Fruit fly (Drosophila melanogaster) whole organism, pupa: ENCODE results near the gene Rbf.

Experiments
- CG10348 ChIP-seq: fragments of 200-800 bp; sonication (Bioruptor generic); IDR thresholded peaks from 2 replicates; pipeline ENCODE4 v1.3.6; 2022; ENCODE audit warnings: missing biosample characterization, missing genetic modification characterization
- CG12605 ChIP-seq: fragments of 200-800 bp; sonication (Bioruptor generic); IDR thresholded peaks from 2 replicates; pipeline ENCODE4 v1.3.6; 2022; ENCODE audit warnings: missing biosample characterization, missing genetic modification characterization
- CG13204 ChIP-seq: fragments of 200-800 bp; sonication (Bioruptor generic); optimal IDR thresholded peaks from 2 replicates; lab custom pipeline; 2018; ENCODE audit warnings: missing biosample characterization, mild to moderate bottlenecking, missing genetic modification characterization, moderate library complexity
- CG14655 ChIP-seq: fragments of 200-800 bp; sonication (Bioruptor generic); optimal IDR thresholded peaks from 3 replicates; lab custom pipeline; 2017; ENCODE audit warnings: mild to moderate bottlenecking, missing biosample characterization, missing genetic modification reagents, missing genetic modification characterization
- CG15710 ChIP-seq: fragments of 200-800 bp; sonication (Bioruptor generic); optimal IDR thresholded peaks from 2 replicates; lab custom pipeline; 2018; ENCODE audit warnings: missing biosample characterization, mild to moderate bottlenecking, missing genetic modification characterization, moderate library complexity
- CG17806 ChIP-seq: fragments of 200-800 bp; sonication (Bioruptor generic); optimal IDR thresholded peaks from 2 replicates; lab custom pipeline; 2018; ENCODE audit warnings: missing biosample characterization, mild to moderate bottlenecking, missing genetic modification characterization, moderate library complexity
- CG32121 ChIP-seq: fragments of 200-800 bp; sonication (Bioruptor generic); IDR thresholded peaks from 2 replicates; pipeline ENCODE4 v1.3.6; 2022; ENCODE audit warnings: missing biosample characterization, missing genetic modification characterization
- CG34367 ChIP-seq: fragments of 200-800 bp; sonication (Bioruptor generic); optimal IDR thresholded peaks from 2 replicates; lab custom pipeline; 2018; ENCODE audit warnings: missing biosample characterization, mild to moderate bottlenecking, missing genetic modification characterization
- CG4496 ChIP-seq: fragments of 200-800 bp; sonication (Bioruptor generic); IDR thresholded peaks from 3 replicates; pipeline ENCODE4 v1.3.6; 2022; ENCODE audit warnings: missing biosample characterization, missing genetic modification characterization
- CG8159 ChIP-seq: fragments of 200-800 bp; sonication (Bioruptor generic); optimal IDR thresholded peaks from 3 replicates; lab custom pipeline; 2018; ENCODE audit warnings: missing biosample characterization, mild to moderate bottlenecking, missing genetic modification characterization, moderate library complexity
- CG8301 ChIP-seq: fragments of 200-800 bp; sonication (Bioruptor generic); optimal IDR thresholded peaks from 2 replicates; lab custom pipeline; 2018; ENCODE audit warnings: missing biosample characterization, mild to moderate bottlenecking, missing genetic modification characterization
- CG9948 ChIP-seq: fragments of 200-800 bp; sonication (Bioruptor generic); optimal IDR thresholded peaks from 2 replicates; lab custom pipeline; 2018; ENCODE audit warnings: missing biosample characterization, mild to moderate bottlenecking, missing genetic modification characterization, moderate library complexity
- D1 ChIP-seq: fragments of 200-800 bp; sonication (Bioruptor generic); optimal IDR thresholded peaks from 2 replicates; lab custom pipeline; 2018; ENCODE audit warnings: missing biosample characterization, mild to moderate bottlenecking, missing genetic modification characterization, moderate library complexity
- EcR ChIP-seq: fragments of 200-800 bp; sonication (Bioruptor generic); optimal IDR thresholded peaks from 3 replicates; lab custom pipeline; 2019; ENCODE audit warnings: missing biosample characterization, missing genetic modification characterization, mild to moderate bottlenecking, moderate library complexity, missing genetic modification reagents
- Ets98B ChIP-seq: fragments of 200-800 bp; sonication (Bioruptor generic); IDR thresholded peaks from 2 replicates; pipeline ENCODE4 v1.3.6; 2022; ENCODE audit warnings: missing biosample characterization, missing genetic modification characterization
- Pif1A ChIP-seq: fragments of 200-800 bp; sonication (Bioruptor generic); optimal IDR thresholded peaks from 3 replicates; lab custom pipeline; 2016; ENCODE audit warnings: missing biosample characterization, missing genetic modification characterization
- Pif1B ChIP-seq: fragments of 200-800 bp; sonication (Bioruptor generic); optimal IDR thresholded peaks from 3 replicates; lab custom pipeline; 2016; ENCODE audit warnings: missing biosample characterization, missing genetic modification characterization
- Snoo ChIP-seq: fragments of 200-800 bp; sonication (Bioruptor generic); optimal IDR thresholded peaks from 3 replicates; lab custom pipeline; 2017; ENCODE audit warnings: missing biosample characterization, mild to moderate bottlenecking, missing genetic modification characterization, inconsistent platforms
- fd96Ca ChIP-seq: fragments of 200-800 bp; sonication (Bioruptor generic); IDR thresholded peaks from 3 replicates; pipeline ENCODE4 v1.3.6; 2022; ENCODE audit warnings: missing biosample characterization, missing genetic modification characterization
- gl ChIP-seq: fragments of 200-800 bp; sonication (Bioruptor generic); optimal IDR thresholded peaks from 2 replicates; lab custom pipeline; 2018; ENCODE audit warnings: missing biosample characterization, mild to moderate bottlenecking, missing genetic modification characterization
- rn ChIP-seq: fragments of 200-800 bp; sonication (Bioruptor generic); IDR thresholded peaks from 2 replicates; pipeline ENCODE4 v1.3.6; 2022; ENCODE audit warnings: missing biosample characterization, missing genetic modification characterization

Gene Rbf

dm6 chrX:768480-769123, 32.7 kb downstream of the Rbf start:
- TF ChIP-seq CG4496 (no peak), gl (tag; lab: Kevin White, UChicago) (no peak), CG17806 (no peak), CG14655 (GFP tag; lab: Kevin White, UChicago) (no peak), CG8301 (tag; lab: Kevin White, UChicago) (no peak), Pif1A (GFP tag; lab: Kevin White, UChicago) (no peak), fd96Ca (no peak), CG8159 (tag; lab: Kevin White, UChicago) (no peak), CG12605 (GFP tag; lab: Robert Waterston, UW) (no peak), CG13204 (no peak), EcR (no peak), CG10348 (GFP tag; lab: Robert Waterston, UW) (no peak), Ets98B (GFP tag; lab: Robert Waterston, UW) (no peak), CG32121 (GFP tag; lab: Robert Waterston, UW) (no peak), CG9948 (tag; lab: Kevin White, UChicago) (no peak), D1 (tag; lab: Kevin White, UChicago) (no peak), rn (GFP tag; lab: Robert Waterston, UW) (no peak), CG15710 (tag; lab: Kevin White, UChicago) (no peak)

- peak; percentile 44 for TF ChIP-seq CG34367 (tag; lab: Kevin White, UChicago)
- no peak; the same call in 2 of the 3 replicates for TF ChIP-seq CG4496
- TF ChIP-seq fd96Ca, result no peak
- no peak for TF ChIP-seq CG10348 (GFP tag; lab: Robert Waterston, UW)
- TF ChIP-seq D1 (tag; lab: Kevin White, UChicago), result no peak
- peak; percentile 71 for TF ChIP-seq Pif1B (GFP tag; lab: Kevin White, UChicago)
- TF ChIP-seq Pif1A (GFP tag; lab: Kevin White, UChicago), result peak; percentile 60
- no peak for TF ChIP-seq CG32121 (GFP tag; lab: Robert Waterston, UW)
- no peak for TF ChIP-seq Ets98B (GFP tag; lab: Robert Waterston, UW)
- TF ChIP-seq EcR, result no peak
- peak; percentile 50 for TF ChIP-seq gl (tag; lab: Kevin White, UChicago)
- TF ChIP-seq rn (GFP tag; lab: Robert Waterston, UW), result no peak
- peak; percentile 25 for TF ChIP-seq CG14655 (GFP tag; lab: Kevin White, UChicago)
- TF ChIP-seq CG17806, result no peak
- TF ChIP-seq Snoo (tag; lab: Kevin White, UChicago), result peak; percentile 61
- 0 out of 2 replicates have a peak, but pooled peaks have one; percentile 7 for TF ChIP-seq CG12605 (GFP tag; lab: Robert Waterston, UW)
- TF ChIP-seq CG9948 (tag; lab: Kevin White, UChicago), result no peak
- TF ChIP-seq CG13204, result peak; percentile 67
- TF ChIP-seq CG15710 (tag; lab: Kevin White, UChicago), result peak; percentile 11
- TF ChIP-seq CG8159 (tag; lab: Kevin White, UChicago), result peak; percentile 47
- TF ChIP-seq CG8301 (tag; lab: Kevin White, UChicago), result no peak
Measured at dm6 chrX:767928-768327, 33.4 kb downstream of the Rbf start.

- TF ChIP-seq CG17806, result peak; percentile 6
- no peak for TF ChIP-seq CG32121 (GFP tag; lab: Robert Waterston, UW)
- 0 out of 3 replicates have a peak, but pooled peaks have one; percentile 13 for TF ChIP-seq fd96Ca
- no peak for TF ChIP-seq gl (tag; lab: Kevin White, UChicago)
- TF ChIP-seq CG9948 (tag; lab: Kevin White, UChicago), result peak; percentile 25
- no peak; the same call in 2 of the 3 replicates for TF ChIP-seq CG4496
- TF ChIP-seq CG34367 (tag; lab: Kevin White, UChicago), result no peak
- TF ChIP-seq rn (GFP tag; lab: Robert Waterston, UW), result no peak
- no peak for TF ChIP-seq Snoo (tag; lab: Kevin White, UChicago)
- peak; percentile 66 for TF ChIP-seq CG8159 (tag; lab: Kevin White, UChicago)
- TF ChIP-seq CG14655 (GFP tag; lab: Kevin White, UChicago), result peak; percentile 45
- peak; percentile 6 for TF ChIP-seq CG15710 (tag; lab: Kevin White, UChicago)
- no peak for TF ChIP-seq Pif1B (GFP tag; lab: Kevin White, UChicago)
Measured at dm6 chrX:766094-766493, 35.2 kb downstream of the Rbf start.

dm6 chrX:765039-765508, 36.2 kb downstream of the Rbf start, which contains the start of gene RpL22:
Gene RpL22 (minus strand): TSS chrX:765130.
- TF ChIP-seq D1 (tag; lab: Kevin White, UChicago) (no peak), CG17806 (peak; percentile 19), CG8159 (tag; lab: Kevin White, UChicago) (peak; percentile 28), rn (GFP tag; lab: Robert Waterston, UW) (peak; percentile 42; the same call in 1 of the 2 replicates), CG34367 (tag; lab: Kevin White, UChicago) (peak; percentile 73), EcR (no peak), CG4496 (peak; percentile 86), CG10348 (GFP tag; lab: Robert Waterston, UW) (no peak), CG12605 (GFP tag; lab: Robert Waterston, UW) (peak; percentile 54), CG15710 (tag; lab: Kevin White, UChicago) (peak; percentile 31), CG13204 (peak; percentile 48), fd96Ca (peak; percentile 61; the same call in 2 of the 3 replicates), CG14655 (GFP tag; lab: Kevin White, UChicago) (peak; percentile 55), CG8301 (tag; lab: Kevin White, UChicago) (peak; percentile 25), gl (tag; lab: Kevin White, UChicago) (no peak), CG32121 (GFP tag; lab: Robert Waterston, UW) (peak; percentile 47; the same call in 1 of the 2 replicates), Snoo (tag; lab: Kevin White, UChicago) (peak; percentile 88), CG9948 (tag; lab: Kevin White, UChicago) (peak; percentile 8), Ets98B (GFP tag; lab: Robert Waterston, UW) (peak; percentile 78), Pif1B (GFP tag; lab: Kevin White, UChicago) (peak; percentile 39), Pif1A (GFP tag; lab: Kevin White, UChicago) (peak; percentile 18)
